Worm (Caenorhabditis elegans) whole organism, L1 larva: ENCODE data around the gene spat-2.

Experiments
- ceh-90 ChIP-seq: sonication (generic microtip); optimal IDR thresholded peaks from 2 replicates; lab custom pipeline; 2016; ENCODE audit warnings: missing genetic modification characterization, missing compliant biosample characterization
- ces-1 ChIP-seq: fragments of 150-350 bp; optimal IDR thresholded peaks from 2 replicates; lab custom pipeline; 2014; ENCODE audit warnings: missing biosample characterization, missing genetic modification reagents, missing genetic modification characterization
- elt-3 ChIP-seq, 6 experiments: fragments of 150-350 bp in 1 of 6; sonication (generic microtip); optimal IDR thresholded peaks; 2 replicates each; lab custom pipeline; 2017 to 2018; ENCODE audit warnings: missing biosample characterization in 6 of 6, missing genetic modification characterization in 6 of 6, inconsistent platforms in 1 of 6
- fkh-8 ChIP-seq: sonication (generic microtip); optimal IDR thresholded peaks from 2 replicates; lab custom pipeline; 2016; ENCODE audit warnings: mild to moderate bottlenecking, missing genetic modification characterization, missing compliant biosample characterization
- irx-1 ChIP-seq: sonication (generic microtip); optimal IDR thresholded peaks from 2 replicates; lab custom pipeline; 2016; ENCODE audit warnings: missing genetic modification characterization, missing compliant biosample characterization
- mdl-1 ChIP-seq, 2 experiments: fragments of 150-350 bp; optimal IDR thresholded peaks; 2 replicates each; lab custom pipeline; 2014 to 2017; ENCODE audit warnings: missing biosample characterization in 2 of 2, missing genetic modification characterization in 2 of 2, inconsistent platforms in 1 of 2
- nhr-12 ChIP-seq: sonication (generic microtip); optimal IDR thresholded peaks from 2 replicates; lab custom pipeline; 2017; ENCODE audit warnings: missing biosample characterization, missing genetic modification characterization
- sox-4 ChIP-seq: sonication (generic microtip); optimal IDR thresholded peaks from 2 replicates; lab custom pipeline; 2016; ENCODE audit warnings: missing genetic modification characterization, missing compliant biosample characterization
- ztf-11 ChIP-seq, 2 experiments: sonication (generic microtip); optimal IDR thresholded peaks; 2 replicates each; lab custom pipeline; 2016 to 2017; ENCODE audit warnings: missing genetic modification characterization in 2 of 2, missing biosample characterization in 1 of 2, missing compliant biosample characterization in 1 of 2

DNA sequence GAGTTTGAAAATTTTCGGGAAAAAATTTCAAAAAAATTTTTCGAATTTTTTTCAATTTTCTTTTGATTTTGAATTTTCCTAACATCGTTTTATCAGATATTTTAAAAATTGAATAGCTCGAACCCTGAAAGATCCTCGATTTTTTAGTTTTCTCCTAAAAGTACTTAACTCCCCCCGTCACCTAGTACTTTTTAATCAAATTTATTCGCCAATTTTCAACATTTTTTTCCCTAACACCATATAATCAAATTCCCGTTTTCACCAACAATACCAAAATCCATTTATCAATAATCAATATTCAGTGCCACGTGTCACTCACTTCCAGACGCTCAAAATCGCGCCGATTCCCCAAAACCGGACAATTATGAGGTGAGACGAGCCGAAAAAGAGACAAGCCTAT lies 24.5 kb upstream of the spat-2 start, which contains the start of gene kvs-4:
- no peak for TF ChIP-seq nhr-12 (tag; lab: Kevin White, UChicago)
- no peak for TF ChIP-seq sox-4 (tag; lab: Kevin White, UChicago)
- TF ChIP-seq elt-3 (tag; optimal IDR thresholded peaks at IDR 0.05; lab: Kevin White, UChicago) = no peak
- no peak for TF ChIP-seq ztf-11 (tag; optimal IDR thresholded peaks at IDR 0.05; lab: Kevin White, UChicago)
- no peak for TF ChIP-seq mdl-1 (tag; optimal IDR thresholded peaks at IDR 0.05; lab: Kevin White, UChicago)
- TF ChIP-seq irx-1 (tag; lab: Kevin White, UChicago) = no peak
- TF ChIP-seq ceh-90 (tag; lab: Kevin White, UChicago) = no peak
- no peak for TF ChIP-seq fkh-8
- TF ChIP-seq ces-1 = no peak
